Worm (Caenorhabditis elegans): Measurements from ENCODE around the gene svh-1.

Gene svh-1

ce11 chrIV:8206314-8206713, at the start of gene svh-1:
svh-1 (plus strand) TSS chrIV:8206614.
- TF ChIP-seq zip-5 (tag; optimal IDR thresholded peaks at IDR 0.05) (no peak), nhr-232 (tag; optimal IDR thresholded peaks at IDR 0.05) (no peak), sox-4 (tag; optimal IDR thresholded peaks at IDR 0.05) (no peak), ceh-19 (GFP tag; optimal IDR thresholded peaks at IDR 0.05) (no peak), gmeb-2 (tag; optimal IDR thresholded peaks at IDR 0.05) (no peak), ceh-45 (GFP tag; IDR thresholded peaks at IDR 0.05) (no peak), syd-9 (tag; optimal IDR thresholded peaks at IDR 0.05) (no peak), ceh-14 (tag; optimal IDR thresholded peaks at IDR 0.05) (no peak), tbx-7 (tag; optimal IDR thresholded peaks at IDR 0.05) (no peak)

DNA sequence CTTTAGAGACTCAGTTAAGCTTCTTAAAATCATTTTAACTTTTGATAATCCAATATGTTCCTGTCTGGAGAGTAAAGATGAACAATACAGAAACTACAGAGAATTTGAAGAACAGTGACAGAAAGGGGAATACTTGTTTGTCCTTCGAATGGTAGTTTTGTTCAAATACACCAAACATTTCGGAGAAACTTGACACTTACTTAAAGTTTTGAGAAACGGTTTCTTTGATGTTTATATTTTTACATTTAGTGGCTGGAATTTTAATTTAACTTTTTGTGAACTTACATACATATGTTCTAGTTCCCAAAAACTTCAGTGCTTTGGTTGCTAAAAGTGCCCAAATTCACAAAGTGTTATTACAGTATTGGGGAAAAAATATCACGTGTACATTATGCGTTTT, 49.3 kb upstream of the svh-1 start, which contains the start of gene B0218.5:
TSS of gene B0218.5 (minus strand) at position 101 of the 400 bp plus-strand sequence.
- TF ChIP-seq pax-1 (tag; optimal IDR thresholded peaks at IDR 0.05) (no peak), pros-1 (tag; optimal IDR thresholded peaks at IDR 0.05) (no peak), K02D7.2 (tag; optimal IDR thresholded peaks at IDR 0.05) (no peak), zip-5 (tag; optimal IDR thresholded peaks at IDR 0.05) (no peak), ceh-18 (tag; optimal IDR thresholded peaks at IDR 0.05) (no peak), ttx-3 (tag; optimal IDR thresholded peaks at IDR 0.05) (no peak), ceh-31 (tag; optimal IDR thresholded peaks at IDR 0.05) (no peak), ahr-1 (tag; optimal IDR thresholded peaks at IDR 0.05) (no peak)

DNA sequence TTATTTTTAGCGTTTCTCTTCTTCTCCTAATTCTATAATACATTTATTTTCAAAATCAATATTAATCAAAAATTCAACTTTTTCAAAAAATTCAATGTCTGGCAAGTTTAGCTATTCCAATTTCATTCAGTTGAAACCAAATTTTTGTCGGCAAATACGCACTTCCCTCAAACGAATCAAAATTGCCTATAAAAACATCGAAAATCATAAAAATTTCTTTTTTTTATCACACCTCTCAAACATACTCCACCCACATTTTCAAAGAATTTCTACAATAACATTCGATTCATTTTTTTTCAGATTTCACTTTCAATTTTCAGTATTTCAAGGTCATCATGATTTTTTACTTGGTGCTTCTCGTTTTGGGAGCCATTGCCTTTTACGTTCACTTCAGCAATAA, 47.3 kb upstream of the svh-1 start, which contains the start of gene faah-1:
TSS of gene faah-1 (plus strand) at position 301 of the 400 bp plus-strand sequence.
- no peak for TF ChIP-seq ceh-34 (tag; optimal IDR thresholded peaks at IDR 0.05)

DNA sequence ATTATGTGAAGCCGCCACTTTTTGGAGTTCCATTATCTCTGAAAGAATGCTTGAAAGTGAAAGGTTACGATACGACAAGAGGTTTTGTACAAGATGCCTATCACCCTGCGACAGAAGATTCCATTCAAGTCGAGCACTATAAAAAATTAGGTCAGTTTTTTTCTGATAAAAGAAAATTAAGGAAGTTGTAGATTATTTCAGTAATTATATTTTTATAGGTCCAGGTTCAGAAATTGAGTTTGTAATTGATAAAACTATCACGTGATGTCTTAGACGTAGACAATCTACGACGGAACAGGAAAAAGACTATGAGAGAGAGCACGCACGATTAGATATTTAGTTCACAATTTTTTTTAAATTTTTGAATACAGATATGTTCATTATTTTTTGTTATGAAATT, 46.4 kb upstream of the svh-1 start:
- TF ChIP-seq pag-3 (tag; optimal IDR thresholded peaks at IDR 0.05; ENCODE audit: borderline replicate concordance) (no peak), ceh-18 (tag; optimal IDR thresholded peaks at IDR 0.05) (no peak), ztf-16 (tag; optimal IDR thresholded peaks at IDR 0.05) (no peak), syd-9 (tag; optimal IDR thresholded peaks at IDR 0.05) (no peak), nhr-11 (tag; optimal IDR thresholded peaks at IDR 0.05) (no peak), elt-2 (tag; optimal IDR thresholded peaks at IDR 0.05) (no peak), unc-55 (GFP tag; optimal IDR thresholded peaks at IDR 0.05) (no peak), ceh-24 (tag; optimal IDR thresholded peaks at IDR 0.05) (no peak)

DNA sequence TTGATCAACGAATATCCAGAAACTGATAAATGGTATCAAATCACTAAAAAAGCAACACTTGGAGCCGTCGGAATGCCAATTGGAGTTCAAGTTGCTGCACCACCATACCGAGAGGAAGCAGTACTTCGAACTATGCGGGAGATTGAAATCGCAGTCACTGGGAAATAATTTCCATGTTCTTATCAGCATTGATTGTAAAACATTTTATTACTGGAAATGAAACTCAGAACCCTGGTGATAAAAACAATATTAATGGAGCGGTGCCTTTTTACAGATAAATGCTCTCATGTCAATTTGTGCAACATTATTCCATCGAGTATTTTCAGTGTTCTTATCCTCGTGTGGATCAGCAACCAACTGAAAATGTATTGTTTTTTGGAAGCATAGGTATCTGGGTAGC, 44.6 kb upstream of the svh-1 start:
- TF ChIP-seq pha-4 (tag; optimal IDR thresholded peaks at IDR 0.05) (no peak), T23F11.4 (GFP tag; optimal IDR thresholded peaks at IDR 0.05) (no peak), hlh-15 (tag; optimal IDR thresholded peaks at IDR 0.05) (no peak), che-1 (tag; optimal IDR thresholded peaks at IDR 0.05) (no peak), ceh-19 (GFP tag; optimal IDR thresholded peaks at IDR 0.05) (no peak), ztf-16 (tag; optimal IDR thresholded peaks at IDR 0.05) (no peak), elt-4 (tag; optimal IDR thresholded peaks at IDR 0.05) (no peak), eyg-1 (tag; optimal IDR thresholded peaks at IDR 0.05) (no peak), pqm-1 (tag; optimal IDR thresholded peaks at IDR 0.05) (no peak), pag-3 (tag; optimal IDR thresholded peaks at IDR 0.05; ENCODE audit: borderline replicate concordance) (no peak), zip-5 (tag; optimal IDR thresholded peaks at IDR 0.05) (no peak), hlh-30 (tag; optimal IDR thresholded peaks at IDR 0.05; ENCODE audit: insufficient read depth) (no peak), hlh-6 (tag; optimal IDR thresholded peaks at IDR 0.05) (no peak), pax-1 (tag; optimal IDR thresholded peaks at IDR 0.05) (no peak), npax-4 (tag; optimal IDR thresholded peaks at IDR 0.05) (no peak), ceh-22 (tag; optimal IDR thresholded peaks at IDR 0.05) (no peak), pros-1 (tag; optimal IDR thresholded peaks at IDR 0.05) (no peak), ceh-6 (GFP tag; optimal IDR thresholded peaks at IDR 0.05) (no peak), gmeb-2 (tag; optimal IDR thresholded peaks at IDR 0.05) (no peak), Y22D7AL.16 (tag; optimal IDR thresholded peaks at IDR 0.05) (no peak)

All from whole organism, late embryonic.